Worm (Caenorhabditis elegans) whole organism, young adult: ENCODE measurements around the gene C04E6.12.

ENCODE experiments used
- D2030.7 ChIP-seq: fragments of 200-800 bp; sonication (Bioruptor generic); IDR thresholded peaks from 2 replicates; pipeline ENCODE4 v1.3.6; 2022; ENCODE audit warnings: missing genetic modification reagents, missing genetic modification characterization, missing compliant biosample characterization
- F49E8.2 ChIP-seq: sonication (generic microtip); optimal IDR thresholded peaks from 3 replicates; lab custom pipeline; 2017; ENCODE audit warnings: missing genetic modification characterization, mild to moderate bottlenecking, missing compliant biosample characterization, antibody characterized with exemption, moderate library complexity; ENCODE audit not compliant: insufficient read depth
- lsy-27 ChIP-seq: sonication (generic microtip); optimal IDR thresholded peaks from 2 replicates; lab custom pipeline; 2017; ENCODE audit warnings: missing genetic modification characterization, mild to moderate bottlenecking, missing compliant biosample characterization, antibody characterized with exemption, missing genotype, borderline replicate concordance; ENCODE audit not compliant: insufficient read depth
- madf-10 ChIP-seq: sonication (generic microtip); optimal IDR thresholded peaks from 2 replicates; lab custom pipeline; 2016; ENCODE audit warnings: mild to moderate bottlenecking, missing genetic modification characterization, missing compliant biosample characterization
- snpc-1.3 ChIP-seq: sonication (generic microtip); optimal IDR thresholded peaks from 2 replicates; lab custom pipeline; 2017; ENCODE audit warnings: missing genetic modification characterization, mild to moderate bottlenecking, missing compliant biosample characterization, antibody characterized with exemption, moderate library complexity, missing genotype, missing genetic modification reagents; ENCODE audit not compliant: insufficient read depth

- no peak for TF ChIP-seq D2030.7 (GFP tag; lab: Robert Waterston, UW)
- no peak for TF ChIP-seq lsy-27
- no peak for TF ChIP-seq madf-10 (tag; lab: Kevin White, UChicago)
- no peak for TF ChIP-seq snpc-1.3
- no peak for TF ChIP-seq F49E8.2 (tag; lab: Kevin White, UChicago)
Measured at ce11 chrV:5922236-5922635, 2.4 kb upstream of the C04E6.12 start, which contains the start of gene srsx-18.
